Fruit fly (Drosophila melanogaster): Measurements from ENCODE around the gene CG32264.

The CG32264 gene

dm6 chr3L:3788790-3789421, 17.4 kb downstream of the CG32264 start (continued):
- TF ChIP-seq wdn (GFP tag; IDR thresholded peaks at IDR 0.05): no peak
- TF ChIP-seq CG6175 (GFP tag; IDR thresholded peaks at IDR 0.05): no peak
- no peak for TF ChIP-seq CG7745 (tag; optimal IDR thresholded peaks at IDR 0.05)
- TF ChIP-seq Doc2 (GFP tag; IDR thresholded peaks at IDR 0.05): no peak
- TF ChIP-seq CG15514 (GFP tag; optimal IDR thresholded peaks at IDR 0.05): no peak
- TF ChIP-seq dan (GFP tag; IDR thresholded peaks at IDR 0.05): no peak
- no peak for TF ChIP-seq CG18619 (GFP tag; optimal IDR thresholded peaks at IDR 0.05)
- TF ChIP-seq CG1832 (GFP tag; optimal IDR thresholded peaks at IDR 0.05): no peak
- TF ChIP-seq CG15073 (GFP tag; optimal IDR thresholded peaks at IDR 0.05): no peak
- peak in 1 of 3 experiments; percentile 28 for TF ChIP-seq lola (GFP tag; optimal IDR thresholded peaks at IDR 0.05)
- TF ChIP-seq Camta (GFP tag; optimal IDR thresholded peaks at IDR 0.05): no peak
- no peak for TF ChIP-seq CG4854 (GFP tag; optimal IDR thresholded peaks at IDR 0.05)
- TF ChIP-seq CG31365 (tag; optimal IDR thresholded peaks at IDR 0.05): peak; percentile 96
- TF ChIP-seq E2f2 (GFP tag; IDR thresholded peaks at IDR 0.05): peak; percentile 34
- TF ChIP-seq CG34376 (GFP tag; optimal IDR thresholded peaks at IDR 0.05): no peak
- TF ChIP-seq pan (optimal IDR thresholded peaks at IDR 0.05): no peak
- TF ChIP-seq pan (GFP tag; optimal IDR thresholded peaks at IDR 0.05 in 1 of 2, IDR thresholded peaks at IDR 0.05 in 1 of 2): peak in 1 of 2 experiments; percentile 22
- TF ChIP-seq vvl (GFP tag; IDR thresholded peaks at IDR 0.05): peak; percentile 23; the same call in 1 of the 2 replicates
- TF ChIP-seq HLH3B (GFP tag; IDR thresholded peaks at IDR 0.05): no peak
- TF ChIP-seq B-H2 (GFP tag; optimal IDR thresholded peaks at IDR 0.05): peak; percentile 3
- TF ChIP-seq oc (tag; optimal IDR thresholded peaks at IDR 0.05): no peak
- TF ChIP-seq sqz (GFP tag; optimal IDR thresholded peaks at IDR 0.05): no peak
- TF ChIP-seq CG4360 (GFP tag; IDR thresholded peaks at IDR 0.05): peak; percentile 52; the same call in 1 of the 2 replicates
- TF ChIP-seq ac (GFP tag; optimal IDR thresholded peaks at IDR 0.05): no peak
- peak; percentile 0 for TF ChIP-seq CG12071 (GFP tag; optimal IDR thresholded peaks at IDR 0.05)
- no peak for TF ChIP-seq fd102C (GFP tag; optimal IDR thresholded peaks at IDR 0.05)
- TF ChIP-seq CG4282 (GFP tag; optimal IDR thresholded peaks at IDR 0.05): no peak
- 0 out of 3 replicates have a peak, but pooled peaks have one; percentile 49 for TF ChIP-seq dysf (GFP tag; IDR thresholded peaks at IDR 0.05)
- no peak for TF ChIP-seq Mes4 (GFP tag; optimal IDR thresholded peaks at IDR 0.05)
- TF ChIP-seq CG31441 (GFP tag; IDR thresholded peaks at IDR 0.05): peak; percentile 67
- peak; percentile 32 for TF ChIP-seq dmrt11E (tag; optimal IDR thresholded peaks at IDR 0.05)
- TF ChIP-seq Dbx (GFP tag; IDR thresholded peaks at IDR 0.05): no peak
- peak; percentile 42 to 55 for TF ChIP-seq Eip74EF (GFP tag; optimal IDR thresholded peaks at IDR 0.05)
- no peak for TF ChIP-seq pum (GFP tag; optimal IDR thresholded peaks at IDR 0.05)
- TF ChIP-seq stc (GFP tag; IDR thresholded peaks at IDR 0.05): 0 out of 2 replicates have a peak, but pooled peaks have one; percentile 33
- TF ChIP-seq Hmx (GFP tag; optimal IDR thresholded peaks at IDR 0.05): no peak
- TF ChIP-seq zf30C (GFP tag; optimal IDR thresholded peaks at IDR 0.05): peak; percentile 60
- TF ChIP-seq CG8290 (GFP tag; optimal IDR thresholded peaks at IDR 0.05): peak; percentile 51
- peak in 1 of 2 experiments; percentile 73 for TF ChIP-seq CG8290 (tag; optimal IDR thresholded peaks at IDR 0.05)
- TF ChIP-seq Lhr (GFP tag; optimal IDR thresholded peaks at IDR 0.05): no peak
- TF ChIP-seq Hr78 (GFP tag; optimal IDR thresholded peaks at IDR 0.05): no peak
- no peak for TF ChIP-seq CG13624 (GFP tag; optimal IDR thresholded peaks at IDR 0.05)
- TF ChIP-seq CG12769 (tag; optimal IDR thresholded peaks at IDR 0.05): peak; percentile 49
- no peak for TF ChIP-seq MTF-1 (GFP tag; optimal IDR thresholded peaks at IDR 0.05; ENCODE audit: borderline replicate concordance)
- TF ChIP-seq HHEX (GFP tag; optimal IDR thresholded peaks at IDR 0.05): no peak
- TF ChIP-seq Awh (GFP tag; IDR thresholded peaks at IDR 0.05): no peak
- no peak for TF ChIP-seq CG17186 (GFP tag; optimal IDR thresholded peaks at IDR 0.05)
- TF ChIP-seq chn (GFP tag; optimal IDR thresholded peaks at IDR 0.05): no peak
- TF ChIP-seq D19B (GFP tag; optimal IDR thresholded peaks at IDR 0.05): no peak
- TF ChIP-seq Atf-2 (GFP tag; optimal IDR thresholded peaks at IDR 0.05): no peak
